ENCODE assay signal across 4 worm cellular contexts in the genomic region with DNA sequence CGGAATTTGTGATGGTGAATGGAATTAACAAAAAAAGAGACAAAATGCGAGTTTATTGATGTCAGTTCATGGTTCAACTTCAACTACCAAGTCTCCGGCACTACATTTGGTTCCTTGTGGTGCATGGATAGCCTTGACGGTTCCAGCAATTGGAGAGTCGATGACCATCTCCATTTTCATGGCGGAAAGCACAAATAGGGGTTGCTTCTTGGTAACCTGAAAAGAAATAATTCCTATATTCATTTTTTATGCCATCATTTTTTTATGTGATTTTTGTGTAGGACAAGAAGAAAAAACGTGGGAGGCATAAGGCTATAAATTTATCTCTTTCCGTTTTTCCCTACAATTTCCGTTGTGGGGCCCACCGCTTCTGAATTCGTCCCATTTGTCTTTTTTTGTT.
TF ChIP-seq lines count a peak whose summit lies in the region.

No protein-coding gene starts in this region.

TF ChIP-seq in whole organism, L1 larva, 84 proteins besides CTCF, POLR2A, EP300 and RAD21:
- no peak for TF ChIP-seq C16A3.4 (tag; optimal IDR thresholded peaks at IDR 0.05; lab: Kevin White, UChicago)
- TF ChIP-seq nhr-85 (tag; lab: Kevin White, UChicago) = peak; percentile 70
- no peak for TF ChIP-seq efl-1 (optimal IDR thresholded peaks at IDR 0.05; lab: Kevin White, UChicago)
- peak in 1 of 2 experiments; percentile 65 for TF ChIP-seq efl-1 (GFP tag; optimal IDR thresholded peaks at IDR 0.05 in 1 of 2; lab: Kevin White, UChicago)

TF ChIP-seq in whole organism, L4 larva, 104 proteins besides CTCF, POLR2A, EP300 and RAD21 (continues in another document):
- 0 out of 2 replicates have a peak, but pooled peaks have one; percentile 12 for TF ChIP-seq ceh-20 (GFP tag; IDR thresholded peaks at IDR 0.05; lab: Robert Waterston, UW)
- 0 out of 2 replicates have a peak, but pooled peaks have one; percentile 32 for TF ChIP-seq Y105C5A.15 (GFP tag; IDR thresholded peaks at IDR 0.05; lab: Robert Waterston, UW)
- no peak for TF ChIP-seq ceh-82 (tag; optimal IDR thresholded peaks at IDR 0.05; lab: Kevin White, UChicago)
- no peak for TF ChIP-seq unc-130 (GFP tag; optimal IDR thresholded peaks at IDR 0.05; lab: Kevin White, UChicago)
- no peak for TF ChIP-seq gei-8 (GFP tag; optimal IDR thresholded peaks at IDR 0.05; lab: Kevin White, UChicago)
- TF ChIP-seq snpc-4 (tag; optimal IDR thresholded peaks at IDR 0.05; lab: Kevin White, UChicago) = no peak
- peak; percentile 79; the same call in 1 of the 2 replicates for TF ChIP-seq zfp-3 (GFP tag; conservative IDR thresholded peaks at IDR 0.05; lab: Robert Waterston, UW)
- TF ChIP-seq nhr-42 (GFP tag; IDR thresholded peaks at IDR 0.05; lab: Robert Waterston, UW) = peak; percentile 17; the same call in 1 of the 2 replicates
- no peak for TF ChIP-seq lin-15B (tag; optimal IDR thresholded peaks at IDR 0.05; lab: Kevin White, UChicago)
- TF ChIP-seq lsy-2 (tag; optimal IDR thresholded peaks at IDR 0.05; lab: Kevin White, UChicago) = no peak
- no peak for TF ChIP-seq ces-1 (GFP tag; optimal IDR thresholded peaks at IDR 0.05; lab: Kevin White, UChicago)
- TF ChIP-seq tag-97 (GFP tag; IDR thresholded peaks at IDR 0.05; lab: Robert Waterston, UW) = no peak
- TF ChIP-seq mes-2 (tag; optimal IDR thresholded peaks at IDR 0.05; lab: Kevin White, UChicago; ENCODE audit: poor library complexity, severe bottlenecking) = no peak
- TF ChIP-seq R02D3.7 (tag; optimal IDR thresholded peaks at IDR 0.05; lab: Kevin White, UChicago) = no peak
- TF ChIP-seq pqm-1 (tag; optimal IDR thresholded peaks at IDR 0.05; lab: Kevin White, UChicago) = no peak
- TF ChIP-seq zip-11 (GFP tag; IDR thresholded peaks at IDR 0.05; lab: Robert Waterston, UW) = no peak
- no peak for TF ChIP-seq Y48G9A.11 (GFP tag; IDR thresholded peaks at IDR 0.05; lab: Robert Waterston, UW)
- TF ChIP-seq F10B5.3 (tag; optimal IDR thresholded peaks at IDR 0.05; lab: Kevin White, UChicago) = no peak
- no peak for TF ChIP-seq vab-7 (GFP tag; IDR thresholded peaks at IDR 0.05; lab: Robert Waterston, UW)
- TF ChIP-seq lin-38 (GFP tag; IDR thresholded peaks at IDR 0.05; lab: Robert Waterston, UW) = 0 out of 2 replicates have a peak, but pooled peaks have one; percentile 15
- TF ChIP-seq D1046.2 (GFP tag; IDR thresholded peaks at IDR 0.05; lab: Robert Waterston, UW) = 0 out of 2 replicates have a peak, but pooled peaks have one; percentile 11
- TF ChIP-seq F44E2.7 (GFP tag; IDR thresholded peaks at IDR 0.05; lab: Robert Waterston, UW) = no peak
- no peak for TF ChIP-seq ZK337.2 (GFP tag; IDR thresholded peaks at IDR 0.05; lab: Robert Waterston, UW)
- no peak for TF ChIP-seq php-3 (GFP tag; IDR thresholded peaks at IDR 0.05; lab: Robert Waterston, UW)
- TF ChIP-seq dmd-9 (GFP tag; IDR thresholded peaks at IDR 0.05; lab: Robert Waterston, UW) = no peak
- no peak for TF ChIP-seq saeg-2 (GFP tag; IDR thresholded peaks at IDR 0.05; lab: Robert Waterston, UW)
- no peak for TF ChIP-seq ceh-44 (GFP tag; IDR thresholded peaks at IDR 0.05; lab: Robert Waterston, UW)

TF ChIP-seq in whole organism, midembryonic, 9 proteins besides CTCF, POLR2A, EP300 and RAD21:
- TF ChIP-seq ztf-23 (GFP tag; IDR thresholded peaks at IDR 0.05; lab: Robert Waterston, UW) (0 out of 2 replicates have a peak, but pooled peaks have one; percentile 29), klf-2 (GFP tag; conservative IDR thresholded peaks at IDR 0.05; lab: Robert Waterston, UW) (no peak)
TF ChIP-seq in whole organism, midembryonic: peak in this region for 1.

TF ChIP-seq in whole organism, young adult, 124 proteins besides CTCF, POLR2A, EP300 and RAD21:
- TF ChIP-seq dpl-1 (GFP tag; optimal IDR thresholded peaks at IDR 0.05; lab: Kevin White, UChicago) (no peak), madf-10 (tag; optimal IDR thresholded peaks at IDR 0.05; lab: Kevin White, UChicago) (no peak), ekl-4 (GFP tag; IDR thresholded peaks at IDR 0.05; lab: Robert Waterston, UW) (peak; percentile 37; the same call in 1 of the 2 replicates), snpc-1.1 (tag; optimal IDR thresholded peaks at IDR 0.05; lab: Kevin White, UChicago; ENCODE audit: insufficient read depth) (no peak), attf-3 (GFP tag; conservative IDR thresholded peaks at IDR 0.05; lab: Robert Waterston, UW) (no peak), cebp-2 (GFP tag; IDR thresholded peaks at IDR 0.05; lab: Robert Waterston, UW) (no peak), Y53G8AR.9 (GFP tag; conservative IDR thresholded peaks at IDR 0.05; lab: Robert Waterston, UW) (0 out of 2 replicates have a peak, but pooled peaks have one; percentile 40), akir-1 (GFP tag; optimal IDR thresholded peaks at IDR 0.05; lab: Kevin White, UChicago) (no peak), hsf-1 (GFP tag; IDR thresholded peaks at IDR 0.05; lab: Robert Waterston, UW) (no peak), atf-7 (tag; optimal IDR thresholded peaks at IDR 0.05; lab: Kevin White, UChicago) (no peak), madf-8 (GFP tag; conservative IDR thresholded peaks at IDR 0.05; lab: Robert Waterston, UW) (no peak), hmg-1.2 (GFP tag; IDR thresholded peaks at IDR 0.05; lab: Robert Waterston, UW) (0 out of 2 replicates have a peak, but pooled peaks have one; percentile 3), C06A6.2 (GFP tag; conservative IDR thresholded peaks at IDR 0.05; lab: Robert Waterston, UW) (0 out of 2 replicates have a peak, but pooled peaks have one; percentile 10), ceh-58 (GFP tag; IDR thresholded peaks at IDR 0.05; lab: Robert Waterston, UW) (no peak), nfyb-1 (GFP tag; IDR thresholded peaks at IDR 0.05; lab: Robert Waterston, UW) (peak; percentile 50), ama-1 (optimal IDR thresholded peaks at IDR 0.05; lab: Kevin White, UChicago) (no peak), ama-1 (GFP tag; optimal IDR thresholded peaks at IDR 0.05; lab: Kevin White, UChicago) (no peak), hlh-12 (tag; optimal IDR thresholded peaks at IDR 0.05; lab: Kevin White, UChicago) (no peak), nfya-2 (GFP tag; IDR thresholded peaks at IDR 0.05; lab: Robert Waterston, UW) (no peak), ceh-100 (GFP tag; IDR thresholded peaks at IDR 0.05; lab: Robert Waterston, UW) (no peak), zim-3 (tag; optimal IDR thresholded peaks at IDR 0.05; lab: Kevin White, UChicago) (no peak)
TF ChIP-seq in whole organism, young adult: peak in this region for 5.
